Fruit fly (Drosophila melanogaster) whole organism, embryonic: ENCODE measurements around the gene CG15199.
A peak's percentile ranks its signal among the peaks of the same experiment; 100 is the strongest.

Source experiments
- ATbp ChIP-seq: fragments of 200-800 bp; sonication (Bioruptor generic); optimal IDR thresholded peaks from 2 replicates; lab custom pipeline; 2017; ENCODE audit warnings: missing biosample characterization, mild to moderate bottlenecking, missing genetic modification characterization, missing genetic modification reagents
- Bgb ChIP-seq: fragments of 200-800 bp; sonication (Bioruptor generic); IDR thresholded peaks from 2 replicates; pipeline ENCODE4 v1.3.6; 2022; ENCODE audit warnings: missing biosample characterization, missing genetic modification characterization; ENCODE audit not compliant: partially characterized antibody
- CG10321 ChIP-seq: fragments of 200-800 bp; sonication (Bioruptor generic); IDR thresholded peaks from 2 replicates; pipeline ENCODE4 v1.3.6; 2022; ENCODE audit warnings: missing biosample characterization, missing genetic modification characterization
- CG11695 ChIP-seq: fragments of 200-800 bp; sonication (Bioruptor generic); IDR thresholded peaks from 3 replicates; pipeline ENCODE4 v1.3.6; 2022; ENCODE audit warnings: missing biosample characterization, missing genetic modification characterization
- CG12744 ChIP-seq: fragments of 200-800 bp; sonication (Bioruptor generic); optimal IDR thresholded peaks from 2 replicates; lab custom pipeline; 2016; ENCODE audit warnings: missing biosample characterization, missing genetic modification characterization
- CG12769 ChIP-seq: fragments of 200-800 bp; sonication (Bioruptor generic); optimal IDR thresholded peaks from 2 replicates; lab custom pipeline; 2019; ENCODE audit warnings: missing biosample characterization, mild to moderate bottlenecking, missing genetic modification characterization, moderate library complexity
- CG13775 ChIP-seq: fragments of 200-800 bp; sonication (Bioruptor generic); optimal IDR thresholded peaks from 3 replicates; lab custom pipeline; 2017; ENCODE audit warnings: missing biosample characterization, mild to moderate bottlenecking, missing genetic modification characterization
- CG14014 ChIP-seq: fragments of 200-800 bp; sonication (Bioruptor generic); IDR thresholded peaks from 2 replicates; pipeline ENCODE4 v1.3.6; 2022; ENCODE audit warnings: missing biosample characterization, missing genetic modification characterization
- CG14441 ChIP-seq: fragments of 200-800 bp; sonication (Bioruptor generic); IDR thresholded peaks from 2 replicates; pipeline ENCODE4 v1.3.6; 2022; ENCODE audit warnings: missing biosample characterization, missing genetic modification characterization
- CG14667 ChIP-seq: fragments of 200-800 bp; sonication (Bioruptor generic); IDR thresholded peaks from 2 replicates; pipeline ENCODE4 v1.3.6; 2022; ENCODE audit warnings: missing biosample characterization, missing genetic modification characterization
- CG14965 ChIP-seq: fragments of 200-800 bp; sonication (Bioruptor generic); optimal IDR thresholded peaks from 2 replicates; lab custom pipeline; 2016; ENCODE audit warnings: missing biosample characterization, missing genetic modification characterization, borderline replicate concordance
- CG15073 ChIP-seq: fragments of 200-800 bp; sonication (Bioruptor generic); optimal IDR thresholded peaks from 2 replicates; lab custom pipeline; 2016; ENCODE audit warnings: missing biosample characterization, missing genetic modification characterization
- CG17612 ChIP-seq: fragments of 200-800 bp; sonication (Bioruptor generic); IDR thresholded peaks from 2 replicates; pipeline ENCODE4 v1.3.6; 2022; ENCODE audit warnings: missing biosample characterization, missing genetic modification characterization
- CG30020 ChIP-seq: fragments of 200-800 bp; optimal IDR thresholded peaks from 2 replicates; lab custom pipeline; 2019; ENCODE audit warnings: missing biosample characterization, mild to moderate bottlenecking, missing genetic modification characterization, moderate library complexity
- CG31224 ChIP-seq: fragments of 200-800 bp; sonication (Bioruptor generic); IDR thresholded peaks from 2 replicates; pipeline ENCODE4 v1.3.6; 2022; ENCODE audit warnings: missing biosample characterization, missing genetic modification characterization
- CG31441 ChIP-seq: fragments of 200-800 bp; sonication (Bioruptor generic); IDR thresholded peaks from 2 replicates; pipeline ENCODE4 v1.3.6; 2022; ENCODE audit warnings: missing biosample characterization, missing genetic modification characterization
- CG3847 ChIP-seq: fragments of 200-800 bp; sonication (Bioruptor generic); IDR thresholded peaks from 2 replicates; pipeline ENCODE4 v1.3.6; 2022; ENCODE audit warnings: missing biosample characterization, missing genetic modification characterization
- CG4282 ChIP-seq: fragments of 200-800 bp; sonication (Bioruptor generic); optimal IDR thresholded peaks from 2 replicates; lab custom pipeline; 2016; ENCODE audit warnings: missing biosample characterization, missing genetic modification characterization
- CG6254 ChIP-seq: fragments of 200-800 bp; sonication (Bioruptor generic); optimal IDR thresholded peaks from 3 replicates; lab custom pipeline; 2017; ENCODE audit warnings: mild to moderate bottlenecking, missing biosample characterization, missing genetic modification reagents, missing genetic modification characterization
- Doc2 ChIP-seq: fragments of 200-800 bp; sonication (Bioruptor generic); IDR thresholded peaks from 2 replicates; pipeline ENCODE4 v1.3.6; 2022; ENCODE audit warnings: missing biosample characterization, missing genetic modification characterization
- Doc3 ChIP-seq: fragments of 200-800 bp; sonication (Bioruptor generic); IDR thresholded peaks from 3 replicates; pipeline ENCODE4 v1.3.6; 2022; ENCODE audit warnings: missing biosample characterization, missing genetic modification characterization; ENCODE audit not compliant: partially characterized antibody
- Elba2 ChIP-seq: fragments of 200-800 bp; sonication (Bioruptor generic); optimal IDR thresholded peaks from 3 replicates; lab custom pipeline; 2016; ENCODE audit warnings: missing biosample characterization, missing genetic modification characterization
- GATAe ChIP-seq: fragments of 200-800 bp; sonication (Bioruptor generic); conservative IDR thresholded peaks from 2 replicates; pipeline ENCODE4 v1.3.6; 2022; ENCODE audit warnings: missing biosample characterization, missing genetic modification characterization
- HLH54F ChIP-seq: fragments of 200-800 bp; sonication (Bioruptor generic); optimal IDR thresholded peaks from 3 replicates; lab custom pipeline; 2016; ENCODE audit warnings: missing biosample characterization, missing genetic modification characterization
- Meics ChIP-seq: fragments of 200-800 bp; sonication (Bioruptor generic); optimal IDR thresholded peaks from 2 replicates; lab custom pipeline; 2017; ENCODE audit warnings: missing biosample characterization, mild to moderate bottlenecking, missing genetic modification characterization
- Oaz ChIP-seq: fragments of 200-800 bp; sonication (Bioruptor generic); IDR thresholded peaks from 2 replicates; pipeline ENCODE4 v1.3.6; 2022; ENCODE audit warnings: missing biosample characterization, missing genetic modification characterization
- Side ChIP-seq: fragments of 200-800 bp; sonication (Bioruptor generic); optimal IDR thresholded peaks from 2 replicates; lab custom pipeline; 2016; ENCODE audit warnings: missing biosample characterization, missing genetic modification characterization
- Ssrp ChIP-seq: fragments of 200-800 bp; sonication (Bioruptor generic); optimal IDR thresholded peaks from 2 replicates; lab custom pipeline; 2018; ENCODE audit warnings: missing biosample characterization, mild to moderate bottlenecking, missing genetic modification characterization, moderate library complexity
- Taf1 ChIP-seq: fragments of 200-800 bp; sonication (Bioruptor generic); IDR thresholded peaks from 2 replicates; pipeline ENCODE4 v1.3.6; 2022; ENCODE audit warnings: missing biosample characterization, missing genetic modification characterization
- Tbp ChIP-seq: fragments of >200 bp; optimal IDR thresholded peaks from 2 replicates; lab custom pipeline; 2018; ENCODE audit warnings: missing biosample characterization, missing genetic modification characterization
- Xrp1 ChIP-seq: fragments of 200-800 bp; sonication (Bioruptor generic); IDR thresholded peaks from 2 replicates; pipeline ENCODE4 v1.3.6; 2022; ENCODE audit warnings: missing biosample characterization, missing genetic modification characterization
- abd-A ChIP-seq: fragments of 200-800 bp; sonication (Bioruptor generic); optimal IDR thresholded peaks from 3 replicates; lab custom pipeline; 2019; ENCODE audit warnings: missing biosample characterization, mild to moderate bottlenecking, missing genetic modification characterization, moderate library complexity
- ci ChIP-seq: fragments of 200-800 bp; sonication (Bioruptor generic); IDR thresholded peaks from 3 replicates; pipeline ENCODE4 v1.3.6; 2022; ENCODE audit warnings: missing biosample characterization, missing genetic modification characterization
- dysf ChIP-seq: fragments of 200-800 bp; sonication (Bioruptor generic); IDR thresholded peaks from 3 replicates; pipeline ENCODE4 v1.3.6; 2022; ENCODE audit warnings: missing biosample characterization, missing genetic modification characterization
- ems ChIP-seq: fragments of 200-800 bp; sonication (Bioruptor generic); optimal IDR thresholded peaks from 3 replicates; lab custom pipeline; 2016; ENCODE audit warnings: missing biosample characterization, missing genetic modification characterization
- fd64A ChIP-seq: fragments of 200-800 bp; sonication (Bioruptor generic); optimal IDR thresholded peaks from 3 replicates; lab custom pipeline; 2018; ENCODE audit warnings: missing biosample characterization, mild to moderate bottlenecking, missing genetic modification characterization
- ind ChIP-seq: fragments of 200-800 bp; sonication (Bioruptor generic); optimal IDR thresholded peaks from 3 replicates; lab custom pipeline; 2016; ENCODE audit warnings: missing biosample characterization, missing genetic modification characterization
- kni ChIP-seq: fragments of 200-800 bp; sonication (Bioruptor generic); optimal IDR thresholded peaks from 3 replicates; lab custom pipeline; 2017; ENCODE audit warnings: mild to moderate bottlenecking, missing biosample characterization, missing genetic modification reagents, missing genetic modification characterization
- mam ChIP-seq: fragments of 200-800 bp; sonication (Bioruptor generic); optimal IDR thresholded peaks from 3 replicates; lab custom pipeline; 2016; ENCODE audit warnings: missing biosample characterization, missing genetic modification characterization
- mld ChIP-seq: fragments of 200-800 bp; sonication (Bioruptor generic); IDR thresholded peaks from 3 replicates; pipeline ENCODE4 v1.3.6; 2022; ENCODE audit warnings: missing biosample characterization, missing genetic modification characterization; ENCODE audit not compliant: partially characterized antibody
- nau ChIP-seq: fragments of 200-800 bp; sonication (Bioruptor generic); optimal IDR thresholded peaks from 3 replicates; lab custom pipeline; 2017; ENCODE audit warnings: missing biosample characterization, mild to moderate bottlenecking, missing genetic modification characterization, missing genetic modification reagents
- nerfin-1 ChIP-seq: fragments of 200-800 bp; sonication (Bioruptor generic); optimal IDR thresholded peaks from 3 replicates; lab custom pipeline; 2019; ENCODE audit warnings: missing biosample characterization, mild to moderate bottlenecking, missing genetic modification characterization, moderate library complexity
- pnt ChIP-seq: fragments of 200-800 bp; sonication (Bioruptor generic); optimal IDR thresholded peaks from 3 replicates; lab custom pipeline; 2016; ENCODE audit warnings: missing biosample characterization, missing genetic modification characterization
- pros ChIP-seq: fragments of 200-800 bp; sonication (Bioruptor generic); optimal IDR thresholded peaks from 3 replicates; lab custom pipeline; 2019; ENCODE audit warnings: missing biosample characterization, mild to moderate bottlenecking, missing genetic modification characterization, moderate library complexity
- pzg ChIP-seq: fragments of 200-800 bp; sonication (Bioruptor generic); optimal IDR thresholded peaks from 3 replicates; lab custom pipeline; 2018; ENCODE audit warnings: missing biosample characterization, mild to moderate bottlenecking, missing genetic modification characterization, moderate library complexity
- repo ChIP-seq: fragments of 200-800 bp; sonication (Bioruptor generic); optimal IDR thresholded peaks from 2 replicates; lab custom pipeline; 2016; ENCODE audit warnings: missing biosample characterization, missing genetic modification characterization
- tgo ChIP-seq: fragments of 200-800 bp; sonication (Bioruptor generic); IDR thresholded peaks from 3 replicates; pipeline ENCODE4 v1.3.6; 2022; ENCODE audit warnings: missing biosample characterization, missing genetic modification characterization
- tx ChIP-seq: fragments of 200-800 bp; sonication (Bioruptor generic); optimal IDR thresholded peaks from 2 replicates; lab custom pipeline; 2016; ENCODE audit warnings: missing biosample characterization, missing genetic modification characterization
- zen2 ChIP-seq: fragments of 200-800 bp; sonication (Bioruptor generic); IDR thresholded peaks from 3 replicates; pipeline ENCODE4 v1.3.6; 2022; ENCODE audit warnings: missing biosample characterization, missing genetic modification characterization; ENCODE audit not compliant: partially characterized antibody
- zf30C ChIP-seq: fragments of 200-800 bp; sonication (Bioruptor generic); optimal IDR thresholded peaks from 3 replicates; lab custom pipeline; 2018; ENCODE audit warnings: missing biosample characterization, mild to moderate bottlenecking, missing genetic modification characterization
- zfh1 ChIP-seq: fragments of 200-800 bp; sonication (Bioruptor generic); IDR thresholded peaks from 3 replicates; pipeline ENCODE4 v1.3.6; 2022; ENCODE audit warnings: missing biosample characterization, missing genetic modification characterization

Gene CG15199

DNA sequence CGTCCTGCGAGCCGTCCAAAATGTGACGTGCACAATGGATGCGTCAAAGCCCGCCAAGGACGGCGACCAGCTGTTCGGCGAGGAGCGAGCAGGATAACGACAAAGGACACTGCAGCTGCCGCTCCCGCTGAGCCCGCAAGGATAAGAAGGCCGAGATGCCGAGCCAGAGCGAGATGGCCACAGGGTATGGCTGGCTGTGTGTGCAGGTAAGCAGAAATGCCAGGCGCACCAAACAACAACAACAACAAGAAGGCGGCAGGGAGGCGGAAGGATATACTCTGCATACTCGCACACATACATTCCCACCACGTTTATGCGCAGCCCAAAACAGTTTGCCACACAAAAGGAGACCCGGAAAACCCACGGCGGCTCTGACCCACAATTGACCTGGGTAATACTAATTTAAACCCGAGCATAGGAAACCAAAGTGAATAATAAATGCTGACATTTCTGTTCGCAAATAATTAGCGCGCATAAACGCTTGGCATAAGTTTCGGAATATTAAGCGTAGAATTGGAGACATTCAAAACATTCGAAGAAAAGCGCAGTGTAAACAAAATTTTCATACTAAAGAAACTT is 5.1 kb upstream of the CG15199 start (continued):
- TF ChIP-seq zen2 (no peak), CG12769 (tag; lab: Kevin White, UChicago) (no peak), nerfin-1 (peak; percentile 45), abd-A (tag; lab: Kevin White, UChicago) (no peak), Meics (GFP tag; lab: Kevin White, UChicago) (no peak), Xrp1 (GFP tag; lab: Robert Waterston, UW) (peak; percentile 66; the same call in 1 of the 2 replicates), fd64A (GFP tag; lab: Kevin White, UChicago) (no peak), ATbp (no peak), CG31441 (GFP tag; lab: Robert Waterston, UW) (no peak), CG17612 (no peak), pzg (GFP tag; lab: Kevin White, UChicago) (no peak), Tbp (GFP tag; lab: Kevin White, UChicago) (no peak), ind (GFP tag; lab: Kevin White, UChicago) (peak; percentile 27), CG4282 (GFP tag; lab: Kevin White, UChicago) (no peak), pnt (GFP tag; lab: Kevin White, UChicago) (peak; percentile 19), CG12744 (GFP tag; lab: Kevin White, UChicago) (no peak), ci (GFP tag; lab: Robert Waterston, UW) (peak; percentile 68; the same call in 2 of the 3 replicates), kni (GFP tag; lab: Kevin White, UChicago) (no peak), CG14014 (peak; percentile 56; the same call in 1 of the 2 replicates), Bgb (GFP tag; lab: Robert Waterston, UW) (no peak), CG31224 (GFP tag; lab: Robert Waterston, UW) (no peak), CG14965 (GFP tag; lab: Kevin White, UChicago) (no peak), zf30C (no peak), HLH54F (GFP tag; lab: Kevin White, UChicago) (no peak), Oaz (GFP tag; lab: Robert Waterston, UW) (no peak), mam (GFP tag; lab: Kevin White, UChicago) (no peak), tx (GFP tag; lab: Kevin White, UChicago) (no peak), dysf (peak; percentile 47; the same call in 1 of the 3 replicates), CG14667 (no peak), Doc2 (GFP tag; lab: Robert Waterston, UW) (no peak), mld (GFP tag; lab: Robert Waterston, UW) (no peak), ems (GFP tag; lab: Kevin White, UChicago) (no peak), Elba2 (GFP tag; lab: Kevin White, UChicago) (no peak), CG30020 (tag; lab: Kevin White, UChicago) (no peak), tgo (GFP tag; lab: Robert Waterston, UW) (no peak), zfh1 (GFP tag; lab: Robert Waterston, UW) (peak; percentile 79), CG15073 (no peak), Ssrp (tag; lab: Kevin White, UChicago) (no peak), repo (no peak), Taf1 (GFP tag; lab: Robert Waterston, UW) (no peak), CG13775 (GFP tag; lab: Kevin White, UChicago) (no peak), pros (GFP tag; lab: Kevin White, UChicago) (peak; percentile 71), Doc3 (GFP tag; lab: Robert Waterston, UW) (no peak), CG3847 (GFP tag; lab: Robert Waterston, UW) (no peak), CG10321 (GFP tag; lab: Robert Waterston, UW) (peak; percentile 56; the same call in 1 of the 2 replicates), CG14441 (peak; percentile 23; the same call in 1 of the 2 replicates), Side (GFP tag; lab: Kevin White, UChicago) (peak; percentile 17), CG6254 (GFP tag; lab: Kevin White, UChicago) (no peak), CG11695 (GFP tag; lab: Robert Waterston, UW) (peak; percentile 51; the same call in 1 of the 3 replicates), nau (GFP tag; lab: Kevin White, UChicago) (no peak), GATAe (GFP tag; lab: Robert Waterston, UW) (no peak)
